Worm (Caenorhabditis elegans): ENCODE data around the gene chil-21.

chil-21 gene

DNA sequence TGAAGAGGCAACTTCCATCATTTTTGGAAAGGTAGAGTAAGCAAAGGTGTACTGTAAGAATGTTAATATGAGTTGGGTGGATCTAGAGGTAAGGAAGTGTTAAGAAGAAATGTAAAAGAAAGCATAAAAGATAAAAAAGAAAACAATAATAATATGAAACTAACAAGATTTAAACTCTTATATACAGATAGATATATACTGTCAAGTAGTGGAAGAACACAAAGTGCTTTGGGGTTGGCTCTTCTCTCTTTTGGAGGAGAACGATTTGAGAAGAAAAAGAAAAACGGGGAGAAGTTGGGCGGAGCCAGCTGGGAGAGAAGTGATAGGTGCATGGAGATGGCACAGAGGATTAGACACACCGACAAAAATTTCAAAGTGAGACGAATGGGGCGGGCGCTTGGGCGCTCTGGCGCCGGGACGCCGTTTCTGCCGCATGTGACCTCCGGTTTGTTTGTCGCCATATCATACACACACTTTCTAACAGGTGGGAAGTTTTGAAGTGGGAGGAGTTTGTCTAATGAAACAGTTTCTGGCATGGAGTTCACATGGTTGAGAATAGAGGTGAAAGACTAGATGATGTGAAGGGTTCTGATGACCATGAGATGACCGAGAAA is 25.7 kb upstream of the chil-21 start, which contains the start of gene T19H5.4 (continued):
- TF ChIP-seq madf-8 (GFP tag; conservative IDR thresholded peaks at IDR 0.05) (no peak), tlf-1 (GFP tag; optimal IDR thresholded peaks at IDR 0.05) (no peak), B0035.1 (tag; optimal IDR thresholded peaks at IDR 0.05) (no peak), Y56A3A.18 (GFP tag; IDR thresholded peaks at IDR 0.05) (no peak), Y53F4B.3 (GFP tag; IDR thresholded peaks at IDR 0.05) (no peak), lag-1 (GFP tag; IDR thresholded peaks at IDR 0.05) (no peak), lin-35 (GFP tag; optimal IDR thresholded peaks at IDR 0.05) (no peak), ztf-6 (GFP tag; IDR thresholded peaks at IDR 0.05) (no peak), attf-5 (GFP tag; optimal IDR thresholded peaks at IDR 0.05) (peak; percentile 82), F23B12.7 (tag; optimal IDR thresholded peaks at IDR 0.05; ENCODE audit: insufficient read depth) (no peak), Y95B8A.8 (GFP tag; IDR thresholded peaks at IDR 0.05) (no peak), dpff-1 (tag; optimal IDR thresholded peaks at IDR 0.05) (no peak), ama-1 (optimal IDR thresholded peaks at IDR 0.05) (no peak), ama-1 (GFP tag; optimal IDR thresholded peaks at IDR 0.05) (no peak), die-1 (tag; optimal IDR thresholded peaks at IDR 0.05) (no peak), rpc-1 (optimal IDR thresholded peaks at IDR 0.05) (no peak), rpc-1 (tag; optimal IDR thresholded peaks at IDR 0.05) (no peak), hmg-1.2 (GFP tag; IDR thresholded peaks at IDR 0.05) (peak; percentile 53; the same call in 1 of the 2 replicates), ZK185.1 (tag; optimal IDR thresholded peaks at IDR 0.05; ENCODE audit: poor library complexity, severe bottlenecking) (peak; percentile 32), B0019.2 (GFP tag; conservative IDR thresholded peaks at IDR 0.05) (no peak), unc-130 (GFP tag; optimal IDR thresholded peaks at IDR 0.05) (no peak), F22D6.2 (tag; optimal IDR thresholded peaks at IDR 0.05) (peak; percentile 20), Y79H2A.3 (GFP tag; conservative IDR thresholded peaks at IDR 0.05) (no peak), snpc-3.4 (tag; optimal IDR thresholded peaks at IDR 0.05) (no peak), nfya-1 (tag; optimal IDR thresholded peaks at IDR 0.05; ENCODE audit: borderline replicate concordance, insufficient read depth) (no peak), ekl-4 (GFP tag; IDR thresholded peaks at IDR 0.05) (no peak), F33H1.4 (GFP tag; IDR thresholded peaks at IDR 0.05) (no peak), ceh-79 (tag; optimal IDR thresholded peaks at IDR 0.05) (no peak), sptf-2 (GFP tag; optimal IDR thresholded peaks at IDR 0.05) (no peak), F49E8.2 (tag; optimal IDR thresholded peaks at IDR 0.05; ENCODE audit: insufficient read depth) (no peak), C06A6.2 (GFP tag; conservative IDR thresholded peaks at IDR 0.05) (no peak; the same call in 1 of the 2 replicates), egrh-3 (GFP tag; IDR thresholded peaks at IDR 0.05) (peak; percentile 38; the same call in 1 of the 2 replicates), somi-1 (GFP tag; optimal IDR thresholded peaks at IDR 0.05) (peak; percentile 67), ztf-26 (tag; optimal IDR thresholded peaks at IDR 0.05) (peak; percentile 80), rcor-1 (GFP tag; IDR thresholded peaks at IDR 0.05) (no peak), ccch-3 (GFP tag; optimal IDR thresholded peaks at IDR 0.05) (no peak), lsl-1 (GFP tag; optimal IDR thresholded peaks at IDR 0.05) (no peak), dpl-1 (GFP tag; optimal IDR thresholded peaks at IDR 0.05) (no peak), Y67H2A.10 (GFP tag; conservative IDR thresholded peaks at IDR 0.05) (no peak), egl-18 (GFP tag; IDR thresholded peaks at IDR 0.05) (no peak), unc-62 (GFP tag; optimal IDR thresholded peaks at IDR 0.05) (no peak), sea-2 (GFP tag; IDR thresholded peaks at IDR 0.05) (0 out of 2 replicates have a peak, but pooled peaks have one; percentile 30), lin-54 (GFP tag; optimal IDR thresholded peaks at IDR 0.05) (peak; percentile 40), hrde-1 (tag; optimal IDR thresholded peaks at IDR 0.05; ENCODE audit: borderline replicate concordance) (no peak), cebp-2 (GFP tag; IDR thresholded peaks at IDR 0.05) (no peak), mel-28 (tag; optimal IDR thresholded peaks at IDR 0.05; ENCODE audit: borderline replicate concordance) (no peak), K12H6.12 (tag; optimal IDR thresholded peaks at IDR 0.05) (peak; percentile 41), akir-1 (GFP tag; optimal IDR thresholded peaks at IDR 0.05) (no peak)
